Worm (Caenorhabditis elegans): ENCODE results near the gene sup-37.

Gene sup-37

ce11 chrV:8792814-8793213 lies 6.5 kb downstream of the sup-37 start:
- TF ChIP-seq dsc-1 (tag; optimal IDR thresholded peaks at IDR 0.05) (no peak), egl-27 (tag; optimal IDR thresholded peaks at IDR 0.05) (no peak), xbp-1 (tag; optimal IDR thresholded peaks at IDR 0.05) (no peak), sox-4 (tag; optimal IDR thresholded peaks at IDR 0.05) (no peak), C04F5.9 (tag; optimal IDR thresholded peaks at IDR 0.05) (no peak), C16A3.4 (tag; optimal IDR thresholded peaks at IDR 0.05) (no peak), ceh-90 (tag; optimal IDR thresholded peaks at IDR 0.05) (no peak), lin-15B (tag; optimal IDR thresholded peaks at IDR 0.05) (no peak), nhr-20 (tag; optimal IDR thresholded peaks at IDR 0.05) (no peak), nhr-237 (tag; optimal IDR thresholded peaks at IDR 0.05) (no peak), vab-15 (tag; optimal IDR thresholded peaks at IDR 0.05) (no peak), isw-1 (GFP tag; IDR thresholded peaks at IDR 0.05) (no peak), sptf-1 (tag; optimal IDR thresholded peaks at IDR 0.05) (no peak)

ce11 chrV:8795499-8795898 lies 9.2 kb downstream of the sup-37 start:
- TF ChIP-seq ceh-88 (GFP tag; IDR thresholded peaks at IDR 0.05) (no peak), dpl-1 (GFP tag; optimal IDR thresholded peaks at IDR 0.05) (no peak), pqm-1 (tag; optimal IDR thresholded peaks at IDR 0.05) (peak; percentile 12), elt-2 (tag; optimal IDR thresholded peaks at IDR 0.05) (peak; percentile 55), lin-14 (GFP tag; optimal IDR thresholded peaks at IDR 0.05) (peak; percentile 1), efl-1 (optimal IDR thresholded peaks at IDR 0.05) (no peak), efl-1 (GFP tag; optimal IDR thresholded peaks at IDR 0.05 in 1 of 2) (peak in 1 of 2 experiments; percentile 3)

DNA sequence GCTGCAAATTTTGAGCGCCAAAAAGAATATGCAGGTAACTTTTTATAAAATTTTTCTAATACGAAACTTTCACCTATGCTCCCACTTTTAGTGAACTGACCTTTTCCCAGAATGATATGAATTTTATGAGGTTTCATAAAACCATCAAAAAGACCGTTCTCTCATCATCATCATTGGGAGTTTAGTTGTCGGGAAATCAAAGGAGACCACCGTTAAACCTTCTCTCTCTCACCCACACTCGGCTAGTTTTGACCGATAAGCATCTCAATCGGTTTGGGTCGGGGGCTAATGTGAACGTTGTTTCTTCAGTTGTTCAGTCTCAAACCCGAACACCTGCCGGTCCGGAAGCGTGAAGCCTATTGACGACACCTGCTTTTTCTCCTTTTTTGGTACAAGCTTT lies 9.9 kb downstream of the sup-37 start:
- TF ChIP-seq lir-3 (tag; optimal IDR thresholded peaks at IDR 0.05; ENCODE audit: poor library complexity) (no peak), efl-1 (optimal IDR thresholded peaks at IDR 0.05) (no peak), efl-1 (GFP tag; optimal IDR thresholded peaks at IDR 0.05 in 1 of 2) (peak in 1 of 2 experiments; percentile 75)

- TF ChIP-seq efl-1 (optimal IDR thresholded peaks at IDR 0.05) (no peak), efl-1 (GFP tag; optimal IDR thresholded peaks at IDR 0.05 in 1 of 2) (peak in 1 of 2 experiments; percentile 49), nhr-237 (tag; optimal IDR thresholded peaks at IDR 0.05) (no peak), lin-14 (GFP tag; optimal IDR thresholded peaks at IDR 0.05) (peak; percentile 5), dsc-1 (tag; optimal IDR thresholded peaks at IDR 0.05) (peak; percentile 28), irx-1 (tag; optimal IDR thresholded peaks at IDR 0.05) (no peak), alr-1 (tag; optimal IDR thresholded peaks at IDR 0.05; ENCODE audit: borderline replicate concordance) (no peak)
These were observed 10.5 kb downstream of the sup-37 start for ce11 chrV:8796889-8797288.

DNA sequence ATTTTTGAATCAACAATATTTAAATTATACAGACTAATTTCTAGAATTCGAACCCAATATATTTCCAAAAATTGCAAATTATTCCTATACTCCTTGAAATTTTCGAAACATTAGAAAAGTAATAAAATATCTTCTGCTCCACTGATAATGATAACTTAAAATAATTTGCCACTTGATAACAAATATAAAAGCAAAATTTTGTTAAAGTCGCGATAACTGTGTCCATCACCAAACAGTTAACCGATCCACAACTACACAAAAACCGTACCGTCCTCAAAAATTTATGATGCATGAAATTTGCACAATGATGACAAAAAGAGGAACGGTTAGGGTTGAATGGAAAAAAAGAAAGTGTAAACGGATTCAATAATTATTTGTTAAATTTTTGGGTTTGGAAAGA lies 12.1 kb downstream of the sup-37 start:
- TF ChIP-seq lin-35 (GFP tag; optimal IDR thresholded peaks at IDR 0.05) (no peak), ztf-4 (tag; optimal IDR thresholded peaks at IDR 0.05) (no peak), ceh-90 (tag; optimal IDR thresholded peaks at IDR 0.05) (no peak), nhr-28 (tag; optimal IDR thresholded peaks at IDR 0.05) (no peak), nhr-19 (GFP tag; conservative IDR thresholded peaks at IDR 0.05) (no peak), ceh-63 (GFP tag; optimal IDR thresholded peaks at IDR 0.05) (no peak), vab-15 (tag; optimal IDR thresholded peaks at IDR 0.05) (no peak), efl-1 (optimal IDR thresholded peaks at IDR 0.05) (no peak), efl-1 (GFP tag; optimal IDR thresholded peaks at IDR 0.05 in 1 of 2) (no peak), isw-1 (GFP tag; IDR thresholded peaks at IDR 0.05) (no peak), nhr-237 (tag; optimal IDR thresholded peaks at IDR 0.05) (no peak), nhr-77 (tag; optimal IDR thresholded peaks at IDR 0.05) (no peak), pax-3 (tag; optimal IDR thresholded peaks at IDR 0.05) (no peak), jun-1 (tag; optimal IDR thresholded peaks at IDR 0.05) (no peak)

DNA sequence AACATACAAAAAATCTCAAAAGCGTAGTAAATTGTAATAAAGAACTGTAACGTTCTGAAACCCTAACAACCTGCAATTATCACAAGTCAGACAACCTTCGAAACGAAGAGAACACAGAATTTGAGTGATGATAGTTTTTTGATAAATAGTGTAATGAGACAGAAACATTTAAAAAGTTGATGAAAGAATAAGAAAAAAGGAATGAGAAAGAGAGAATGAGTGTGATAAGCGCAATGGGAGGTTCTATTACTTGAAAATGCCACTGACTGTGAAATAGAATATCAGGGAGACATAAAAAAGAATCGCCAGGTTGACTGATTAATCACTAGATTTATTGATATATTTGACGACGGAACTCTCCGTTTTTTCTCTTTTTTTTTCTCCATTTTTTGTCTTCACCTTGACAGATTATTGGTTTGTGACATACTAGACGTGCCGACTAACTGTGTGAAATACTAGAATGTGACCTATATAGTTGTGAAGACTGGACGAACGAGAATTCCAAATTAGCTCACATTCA lies 13.0 kb downstream of the sup-37 start:
- TF ChIP-seq ceh-88 (GFP tag; IDR thresholded peaks at IDR 0.05), result no peak
- TF ChIP-seq hpl-2 (GFP tag; optimal IDR thresholded peaks at IDR 0.05), result no peak
- no peak for TF ChIP-seq unc-130 (tag; optimal IDR thresholded peaks at IDR 0.05)
- peak; percentile 30 for TF ChIP-seq blmp-1 (tag; optimal IDR thresholded peaks at IDR 0.05)
- TF ChIP-seq tbx-2 (tag; optimal IDR thresholded peaks at IDR 0.05), result no peak
- TF ChIP-seq snpc-4 (tag; optimal IDR thresholded peaks at IDR 0.05), result no peak
- no peak for TF ChIP-seq nhr-19 (GFP tag; conservative IDR thresholded peaks at IDR 0.05)
- no peak for TF ChIP-seq ceh-8 (GFP tag; optimal IDR thresholded peaks at IDR 0.05)
- no peak for TF ChIP-seq nhr-12 (tag; optimal IDR thresholded peaks at IDR 0.05)
- TF ChIP-seq lsy-2 (tag; optimal IDR thresholded peaks at IDR 0.05), result peak in 1 of 2 experiments; percentile 13
- no peak for TF ChIP-seq hlh-4 (tag; optimal IDR thresholded peaks at IDR 0.05)
- peak; percentile 30 for TF ChIP-seq lin-14 (GFP tag; optimal IDR thresholded peaks at IDR 0.05)
- TF ChIP-seq rnt-1 (tag; optimal IDR thresholded peaks at IDR 0.05), result no peak

All from whole organism, L1 larva.